Worm (Caenorhabditis elegans): ENCODE data around the gene idpp-13.

Gene idpp-13

DNA sequence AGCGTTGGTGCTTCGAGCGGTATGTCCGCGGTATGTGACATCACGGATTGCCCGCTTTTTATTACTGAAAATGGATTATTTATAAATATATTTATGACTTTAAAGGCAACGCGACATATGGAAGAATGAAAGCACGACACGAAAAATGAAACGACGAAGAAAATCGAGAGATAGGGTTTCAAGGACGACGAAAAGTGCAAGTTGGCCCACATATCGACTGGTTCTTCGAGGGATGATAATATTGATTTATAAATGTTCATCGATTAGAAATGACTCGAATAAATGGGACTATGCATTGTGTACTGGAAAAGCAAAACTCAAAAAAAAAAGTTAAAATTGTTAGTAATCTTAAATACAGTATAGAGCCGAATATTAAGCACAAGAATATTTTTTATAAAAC is 30.1 kb downstream of the idpp-13 start, which contains the start of gene zer-1:
TSS of gene zer-1 (minus strand) at position 68 of the 400 bp plus-strand sequence.
- TF ChIP-seq nhr-28 (tag; optimal IDR thresholded peaks at IDR 0.05) (no peak), nhr-23 (tag; optimal IDR thresholded peaks at IDR 0.05) (peak; percentile 37), fos-1 (tag; optimal IDR thresholded peaks at IDR 0.05) (no peak), ama-1 (optimal IDR thresholded peaks at IDR 0.05) (peak; percentile 21), nfya-1 (tag; optimal IDR thresholded peaks at IDR 0.05; ENCODE audit: insufficient read depth) (no peak), skn-1 (tag; optimal IDR thresholded peaks at IDR 0.05) (no peak), ceh-28 (tag; optimal IDR thresholded peaks at IDR 0.05) (peak; percentile 67), nhr-76 (tag; optimal IDR thresholded peaks at IDR 0.05) (no peak), nhr-25 (tag; optimal IDR thresholded peaks at IDR 0.05) (peak; percentile 24), unc-39 (tag; optimal IDR thresholded peaks at IDR 0.05) (no peak), egl-5 (tag; optimal IDR thresholded peaks at IDR 0.05) (no peak)

- TF ChIP-seq ceh-9 (tag; optimal IDR thresholded peaks at IDR 0.05), result no peak
- TF ChIP-seq nhr-25 (tag; optimal IDR thresholded peaks at IDR 0.05), result no peak
- TF ChIP-seq tbx-2 (tag; optimal IDR thresholded peaks at IDR 0.05), result no peak
- TF ChIP-seq mdl-1 (tag; optimal IDR thresholded peaks at IDR 0.05), result no peak
- no peak for TF ChIP-seq nhr-76 (tag; optimal IDR thresholded peaks at IDR 0.05)
- no peak for TF ChIP-seq unc-62 (GFP tag; optimal IDR thresholded peaks at IDR 0.05)
Observed at ce11 chrIII:883595-883994, 33.2 kb downstream of the idpp-13 start.

DNA sequence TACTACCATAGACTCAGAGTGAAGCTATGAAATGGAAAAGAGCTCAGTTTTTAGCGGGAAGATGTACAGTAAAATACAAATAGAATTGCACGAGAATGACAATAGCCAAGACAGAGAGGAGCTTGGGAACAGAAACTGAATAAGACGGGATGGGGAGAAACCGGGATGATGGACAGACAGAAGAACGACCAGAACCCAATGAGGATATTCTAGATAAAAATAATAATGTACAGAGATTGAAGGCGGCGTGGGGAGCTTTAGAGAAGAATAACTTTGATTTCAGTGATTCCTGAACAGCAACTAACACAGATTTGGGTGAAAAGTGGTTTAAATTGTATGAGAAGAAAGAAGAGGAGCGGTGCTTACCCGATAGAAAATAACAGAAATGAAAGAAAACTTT is 35.3 kb downstream of the idpp-13 start:
- no peak for TF ChIP-seq nhr-67 (tag; optimal IDR thresholded peaks at IDR 0.05)

ce11 chrIII:880840-881239 is 36.0 kb downstream of the idpp-13 start:
- TF ChIP-seq nhr-43 (tag; optimal IDR thresholded peaks at IDR 0.05; ENCODE audit: poor library complexity, severe bottlenecking) (peak; percentile 8), ceh-82 (tag; optimal IDR thresholded peaks at IDR 0.05) (no peak), fos-1 (tag; optimal IDR thresholded peaks at IDR 0.05) (no peak)

ce11 chrIII:879634-880033 is 37.2 kb downstream of the idpp-13 start, which contains the start of the genes T24C4.5 and ucr-2.3:
Gene T24C4.5, minus strand, starts transcription at chrIII:879734.
Gene ucr-2.3, plus strand, starts transcription at chrIII:879860.
- TF ChIP-seq mdl-1 (tag; optimal IDR thresholded peaks at IDR 0.05) (no peak), unc-62 (GFP tag; optimal IDR thresholded peaks at IDR 0.05) (no peak), R02D3.7 (tag; optimal IDR thresholded peaks at IDR 0.05) (no peak), eor-1 (tag; optimal IDR thresholded peaks at IDR 0.05) (no peak)

DNA sequence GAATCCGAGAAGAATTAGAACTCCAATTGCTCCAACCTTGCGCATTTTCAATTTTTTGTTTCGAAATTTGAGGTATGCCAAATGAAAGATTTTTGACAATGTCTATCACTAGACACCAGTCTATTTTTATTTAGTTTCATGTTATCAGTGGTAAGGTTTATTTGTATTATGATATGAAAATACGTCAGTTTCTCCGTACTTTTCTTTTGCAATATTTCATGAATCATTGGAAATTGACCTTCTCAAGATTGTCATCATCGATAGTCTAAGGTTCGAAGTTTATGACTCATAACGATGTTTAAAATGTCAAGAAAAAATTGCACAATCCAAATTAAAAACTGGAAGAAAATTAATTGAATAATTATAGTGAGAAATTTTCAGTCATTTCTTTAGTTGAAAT is 43.4 kb downstream of the idpp-13 start, which contains the start of gene clc-19:
TSS of gene clc-19 (minus strand) at position 135 of the 400 bp plus-strand sequence.
- TF ChIP-seq fos-1 (tag; optimal IDR thresholded peaks at IDR 0.05) (no peak), elt-2 (tag; optimal IDR thresholded peaks at IDR 0.05) (peak; percentile 30), pqm-1 (tag; optimal IDR thresholded peaks at IDR 0.05) (peak; percentile 90)

ce11 chrIII:872373-872772 is 44.4 kb downstream of the idpp-13 start, which contains the start of the genes T24C4.3 and clc-20:
Gene T24C4.3, minus strand, starts transcription at chrIII:872473.
Gene clc-20, plus strand, starts transcription at chrIII:872583.
- TF ChIP-seq hmg-11 (tag; optimal IDR thresholded peaks at IDR 0.05) (no peak), elt-3 (tag; optimal IDR thresholded peaks at IDR 0.05) (no peak), nhr-25 (tag; optimal IDR thresholded peaks at IDR 0.05) (no peak), jun-1 (tag; optimal IDR thresholded peaks at IDR 0.05) (no peak), pqm-1 (tag; optimal IDR thresholded peaks at IDR 0.05) (no peak), lin-15B (tag; optimal IDR thresholded peaks at IDR 0.05) (no peak), skn-1 (tag; optimal IDR thresholded peaks at IDR 0.05) (no peak), nhr-12 (tag; optimal IDR thresholded peaks at IDR 0.05) (no peak), fkh-2 (tag; optimal IDR thresholded peaks at IDR 0.05) (no peak), fkh-10 (GFP tag; optimal IDR thresholded peaks at IDR 0.05) (no peak)

- TF ChIP-seq fkh-10 (GFP tag; optimal IDR thresholded peaks at IDR 0.05), result no peak
- TF ChIP-seq lsy-12 (tag; optimal IDR thresholded peaks at IDR 0.05), result no peak
- TF ChIP-seq nhr-237 (tag; optimal IDR thresholded peaks at IDR 0.05), result no peak
- no peak for TF ChIP-seq ama-1 (optimal IDR thresholded peaks at IDR 0.05)
- no peak for TF ChIP-seq snpc-4 (tag; optimal IDR thresholded peaks at IDR 0.05)
- TF ChIP-seq zag-1 (tag; optimal IDR thresholded peaks at IDR 0.05), result no peak
- no peak for TF ChIP-seq ceh-28 (tag; optimal IDR thresholded peaks at IDR 0.05)
- TF ChIP-seq nhr-67 (tag; optimal IDR thresholded peaks at IDR 0.05), result no peak
- no peak for TF ChIP-seq daf-12 (tag; optimal IDR thresholded peaks at IDR 0.05)
- no peak for TF ChIP-seq nhr-28 (tag; optimal IDR thresholded peaks at IDR 0.05)
- TF ChIP-seq ceh-16 (tag; optimal IDR thresholded peaks at IDR 0.05), result no peak
- TF ChIP-seq eor-1 (tag; optimal IDR thresholded peaks at IDR 0.05), result no peak
Observed at ce11 chrIII:870555-870954, 46.2 kb downstream of the idpp-13 start.
